Worm (Caenorhabditis elegans) whole organism, L3 larva: ENCODE measurements around the gene oac-42.
"Not testable (repeated sequence)": the region's sequence is repeated elsewhere in the genome, so short reads cannot be mapped to it uniquely, and the experiment has no call there.

Source experiments
- R02D3.7 ChIP-seq: fragments of 150-350 bp; optimal IDR thresholded peaks from 2 replicates; lab custom pipeline; 2014; ENCODE audit warnings: missing biosample characterization, missing genetic modification characterization
- ZK546.5 ChIP-seq: sonication (generic microtip); optimal IDR thresholded peaks from 2 replicates; lab custom pipeline; 2017; ENCODE audit warnings: missing biosample characterization, missing genetic modification characterization
- ama-1 ChIP-seq: fragments of 150-350 bp; optimal IDR thresholded peaks from 2 replicates; lab custom pipeline; 2018
- ceh-16 ChIP-seq: sonication (generic microtip); optimal IDR thresholded peaks from 2 replicates; lab custom pipeline; 2017; ENCODE audit warnings: missing biosample characterization, missing genetic modification characterization
- ceh-28 ChIP-seq: fragments of 150-350 bp; optimal IDR thresholded peaks from 2 replicates; lab custom pipeline; 2014; ENCODE audit warnings: missing biosample characterization, missing genetic modification reagents, missing genetic modification characterization
- daf-12 ChIP-seq: fragments of 150-350 bp; optimal IDR thresholded peaks from 2 replicates; lab custom pipeline; 2014; ENCODE audit warnings: missing biosample characterization, missing genetic modification reagents, missing genetic modification characterization
- elt-1 ChIP-seq: fragments of 150-350 bp; optimal IDR thresholded peaks from 2 replicates; lab custom pipeline; 2014; ENCODE audit warnings: missing biosample characterization, missing genetic modification characterization
- elt-2 ChIP-seq: sonication (generic microtip); optimal IDR thresholded peaks from 2 replicates; lab custom pipeline; 2016; ENCODE audit warnings: missing genetic modification reagents, mild to moderate bottlenecking, missing genetic modification characterization, missing compliant biosample characterization
- elt-3 ChIP-seq, 3 experiments: fragments of 150-350 bp in 1 of 3; sonication (generic microtip) in 2 of 3; optimal IDR thresholded peaks; 2 replicates in 2 of 3; 4 replicates in 1 of 3; lab custom pipeline; 2014 to 2017; ENCODE audit warnings: missing biosample characterization in 3 of 3, missing genetic modification characterization in 3 of 3
- eor-1 ChIP-seq, 2 experiments: fragments of 150-350 bp; optimal IDR thresholded peaks; 2 replicates each; lab custom pipeline; 2014 to 2018; ENCODE audit warnings: missing biosample characterization in 2 of 2, missing genetic modification characterization in 2 of 2
- fkh-10 ChIP-seq: sonication (generic microtip); optimal IDR thresholded peaks from 2 replicates; lab custom pipeline; 2017; ENCODE audit warnings: missing biosample characterization, missing genetic modification reagents, missing genetic modification characterization
- fkh-2 ChIP-seq: fragments of 150-350 bp; optimal IDR thresholded peaks from 2 replicates; lab custom pipeline; 2014; ENCODE audit warnings: missing biosample characterization, missing genetic modification reagents, missing genetic modification characterization
- hmg-11 ChIP-seq: sonication (generic microtip); optimal IDR thresholded peaks from 2 replicates; lab custom pipeline; 2016; ENCODE audit warnings: missing genetic modification characterization, missing compliant biosample characterization
- jun-1 ChIP-seq: fragments of 150-350 bp; optimal IDR thresholded peaks from 2 replicates; lab custom pipeline; 2014; ENCODE audit warnings: missing biosample characterization, missing genetic modification reagents, missing genetic modification characterization
- lin-39 ChIP-seq: fragments of 150-350 bp; optimal IDR thresholded peaks from 2 replicates; lab custom pipeline; 2018; ENCODE audit warnings: missing biosample characterization, missing genetic modification reagents, missing genetic modification characterization
- lsy-12 ChIP-seq: sonication (generic microtip); optimal IDR thresholded peaks from 2 replicates; lab custom pipeline; 2016; ENCODE audit warnings: mild to moderate bottlenecking, missing genetic modification characterization, missing compliant biosample characterization
- mdl-1 ChIP-seq: fragments of 150-350 bp; optimal IDR thresholded peaks from 2 replicates; lab custom pipeline; 2014; ENCODE audit warnings: missing biosample characterization, missing genetic modification characterization
- nfya-1 ChIP-seq: sonication (generic microtip); optimal IDR thresholded peaks from 2 replicates; lab custom pipeline; 2017; ENCODE audit warnings: missing genetic modification characterization, mild to moderate bottlenecking, missing compliant biosample characterization, antibody characterized with exemption, moderate library complexity; ENCODE audit not compliant: insufficient read depth
- nhr-11 ChIP-seq: fragments of 150-350 bp; optimal IDR thresholded peaks from 2 replicates; lab custom pipeline; 2014; ENCODE audit warnings: missing biosample characterization, missing genetic modification characterization
- nhr-12 ChIP-seq: fragments of 150-350 bp; optimal IDR thresholded peaks from 2 replicates; lab custom pipeline; 2014; ENCODE audit warnings: missing biosample characterization, missing genetic modification characterization
- nhr-23 ChIP-seq: fragments of 150-350 bp; optimal IDR thresholded peaks from 2 replicates; lab custom pipeline; 2014; ENCODE audit warnings: missing biosample characterization, missing genetic modification reagents, missing genetic modification characterization
- nhr-25 ChIP-seq: sonication (generic microtip); optimal IDR thresholded peaks from 2 replicates; lab custom pipeline; 2017; ENCODE audit warnings: missing biosample characterization, missing genetic modification characterization
- nhr-28 ChIP-seq: fragments of 150-350 bp; optimal IDR thresholded peaks from 2 replicates; lab custom pipeline; 2014; ENCODE audit warnings: missing biosample characterization, missing genetic modification characterization
- nhr-43 ChIP-seq: sonication (generic microtip); optimal IDR thresholded peaks from 2 replicates; lab custom pipeline; 2016; ENCODE audit warnings: mild to moderate bottlenecking, missing genetic modification characterization, missing compliant biosample characterization; ENCODE audit not compliant: poor library complexity, severe bottlenecking
- nhr-67 ChIP-seq: fragments of 150-350 bp; optimal IDR thresholded peaks from 2 replicates; lab custom pipeline; 2014; ENCODE audit warnings: missing biosample characterization, missing genetic modification characterization
- nhr-76 ChIP-seq: fragments of 150-350 bp; sonication (generic microtip); optimal IDR thresholded peaks from 5 replicates; lab custom pipeline; 2014; ENCODE audit warnings: missing biosample characterization, missing genetic modification characterization
- pqm-1 ChIP-seq: fragments of 150-350 bp; optimal IDR thresholded peaks from 2 replicates; lab custom pipeline; 2017; ENCODE audit warnings: missing biosample characterization, missing genetic modification characterization, inconsistent platforms
- sea-2 ChIP-seq: fragments of 150-350 bp; sonication (generic microtip); optimal IDR thresholded peaks from 4 replicates; lab custom pipeline; 2014; ENCODE audit warnings: missing biosample characterization, missing genetic modification reagents, missing genetic modification characterization
- skn-1 ChIP-seq: fragments of 150-350 bp; optimal IDR thresholded peaks from 2 replicates; lab custom pipeline; 2014; ENCODE audit warnings: missing biosample characterization, missing genetic modification characterization
- snpc-4 ChIP-seq: fragments of 150-350 bp; optimal IDR thresholded peaks from 2 replicates; lab custom pipeline; 2014; ENCODE audit warnings: missing biosample characterization, missing genetic modification characterization
- tbx-2 ChIP-seq: sonication (generic microtip); optimal IDR thresholded peaks from 2 replicates; lab custom pipeline; 2016; ENCODE audit warnings: mild to moderate bottlenecking, missing genetic modification characterization, missing compliant biosample characterization
- unc-39 ChIP-seq: sonication (generic microtip); optimal IDR thresholded peaks from 4 replicates; lab custom pipeline; 2017; ENCODE audit warnings: missing biosample characterization, missing genetic modification characterization
- zag-1 ChIP-seq: fragments of 150-350 bp; optimal IDR thresholded peaks from 2 replicates; lab custom pipeline; 2014; ENCODE audit warnings: missing biosample characterization, missing genetic modification characterization
- ztf-11 ChIP-seq: fragments of 150-350 bp; optimal IDR thresholded peaks from 2 replicates; lab custom pipeline; 2014; ENCODE audit warnings: missing biosample characterization, missing genetic modification characterization
- ztf-4 ChIP-seq: fragments of 150-350 bp; optimal IDR thresholded peaks from 2 replicates; lab custom pipeline; 2014; ENCODE audit warnings: missing biosample characterization, missing genetic modification characterization

Gene oac-42

ce11 chrV:15884698-15885097, at the start of gene oac-42:
TSS of gene oac-42 (minus strand) at chrV:15884798.
- TF ChIP-seq elt-1 (tag; lab: Kevin White, UChicago), result no peak

ce11 chrV:15932390-15932789, 47.8 kb upstream of the oac-42 start, which contains the start of gene srw-26:
TSS of gene srw-26 (minus strand) at chrV:15932490.
- no peak for TF ChIP-seq lsy-12 (tag; lab: Kevin White, UChicago)
- no peak for TF ChIP-seq unc-39 (tag; lab: Kevin White, UChicago)
- TF ChIP-seq fkh-2 (tag; lab: Kevin White, UChicago), result no peak
- no peak for TF ChIP-seq ztf-4 (tag; lab: Kevin White, UChicago)
- no peak for TF ChIP-seq nhr-12 (tag; lab: Kevin White, UChicago)
- no peak for TF ChIP-seq nfya-1 (tag; lab: Kevin White, UChicago)
- TF ChIP-seq snpc-4 (tag; lab: Kevin White, UChicago), result no peak
- TF ChIP-seq ZK546.5 (tag; lab: Kevin White, UChicago), result no peak
- TF ChIP-seq R02D3.7 (tag; lab: Kevin White, UChicago), result no peak
- TF ChIP-seq hmg-11, result no peak
- TF ChIP-seq daf-12 (tag; lab: Kevin White, UChicago), result no peak
- no peak for TF ChIP-seq elt-3 (tag; optimal IDR thresholded peaks at IDR 0.05; lab: Kevin White, UChicago)
- no peak for TF ChIP-seq mdl-1 (tag; lab: Kevin White, UChicago)
- TF ChIP-seq fkh-10 (GFP tag; lab: Kevin White, UChicago), result no peak
- no peak for TF ChIP-seq ama-1 (lab: Kevin White, UChicago)
- no peak for TF ChIP-seq nhr-76
- TF ChIP-seq ztf-11 (tag; lab: Kevin White, UChicago), result no peak
- TF ChIP-seq nhr-25 (tag; lab: Kevin White, UChicago), result no peak
- TF ChIP-seq nhr-11 (tag; lab: Kevin White, UChicago), result no peak
- TF ChIP-seq tbx-2 (tag; lab: Kevin White, UChicago), result no peak

- TF ChIP-seq nhr-28 (tag; lab: Kevin White, UChicago); sea-2 (GFP tag; lab: Kevin White, UChicago); nhr-12 (tag; lab: Kevin White, UChicago): not testable (repeated sequence)
- TF ChIP-seq, all 47 proteins: peak for 0; not testable (repeated sequence) for 47
Observed at ce11 chrV:15929882-15930281, 45.3 kb upstream of the oac-42 start, which contains the start of gene srbc-77. TSS of gene srbc-77 (plus strand) at chrV:15930182.

DNA sequence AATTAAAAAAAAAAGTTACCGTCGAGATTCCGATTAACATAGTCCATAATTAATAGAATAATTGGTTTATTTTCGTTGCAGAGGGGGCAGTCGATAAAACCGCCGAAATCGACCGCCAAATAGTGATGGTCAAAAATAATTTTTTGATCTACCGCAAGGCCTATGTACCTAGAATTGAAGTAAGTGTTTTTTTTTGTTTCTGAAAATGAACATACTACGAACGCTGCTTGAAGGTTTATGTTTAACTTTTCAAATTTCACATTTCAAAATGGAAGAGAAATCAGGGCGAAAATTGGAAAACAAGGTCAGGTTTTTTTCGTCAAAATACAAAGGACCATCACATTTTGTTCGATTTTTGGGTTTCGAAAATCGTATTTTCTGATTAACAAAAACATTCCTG, 43.7 kb upstream of the oac-42 start, which contains the start of gene pzf-1:
Gene pzf-1, minus strand, starts transcription at position 101 of the 400 bp plus-strand sequence.
- TF ChIP-seq pqm-1 (tag; lab: Kevin White, UChicago), result no peak
- TF ChIP-seq ceh-28, result no peak
- no peak for TF ChIP-seq lin-39
- no peak for TF ChIP-seq nhr-23 (tag; lab: Kevin White, UChicago)
- TF ChIP-seq fkh-10 (GFP tag; lab: Kevin White, UChicago), result no peak
- no peak for TF ChIP-seq nfya-1 (tag; lab: Kevin White, UChicago)
- TF ChIP-seq daf-12 (tag; lab: Kevin White, UChicago), result no peak
- no peak for TF ChIP-seq elt-3 (tag; optimal IDR thresholded peaks at IDR 0.05; lab: Kevin White, UChicago)
- no peak for TF ChIP-seq nhr-43
- no peak for TF ChIP-seq snpc-4 (tag; lab: Kevin White, UChicago)
- no peak for TF ChIP-seq skn-1 (tag; lab: Kevin White, UChicago)
- no peak for TF ChIP-seq nhr-25 (tag; lab: Kevin White, UChicago)
- no peak for TF ChIP-seq ceh-16
- no peak for TF ChIP-seq eor-1 (tag; optimal IDR thresholded peaks at IDR 0.05; lab: Kevin White, UChicago)
- TF ChIP-seq hmg-11, result no peak

DNA sequence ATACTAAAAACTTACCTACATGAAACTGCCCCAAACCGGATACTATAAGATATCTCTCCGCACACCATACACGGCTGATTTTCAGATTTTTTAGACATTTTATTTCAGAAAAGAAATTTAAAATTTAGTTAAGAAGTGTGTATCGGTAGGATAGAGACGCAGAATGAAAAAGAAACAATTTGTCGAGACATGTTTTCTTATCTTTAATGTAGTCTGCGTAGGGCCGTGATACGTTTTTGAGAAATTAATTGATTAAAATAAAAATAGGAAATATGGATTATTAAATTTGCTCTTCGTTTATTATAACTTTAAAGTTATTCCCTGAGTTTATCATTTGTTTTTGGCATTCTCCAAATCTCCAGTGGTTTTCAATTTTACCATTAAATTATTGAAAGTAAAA, 39.7 kb upstream of the oac-42 start, which contains the start of gene nhr-108:
Gene nhr-108, minus strand, starts transcription at position 166 of the 400 bp plus-strand sequence.
- TF ChIP-seq elt-2 (tag; lab: Kevin White, UChicago), result peak; percentile 42
- no peak for TF ChIP-seq ztf-4 (tag; lab: Kevin White, UChicago)

DNA sequence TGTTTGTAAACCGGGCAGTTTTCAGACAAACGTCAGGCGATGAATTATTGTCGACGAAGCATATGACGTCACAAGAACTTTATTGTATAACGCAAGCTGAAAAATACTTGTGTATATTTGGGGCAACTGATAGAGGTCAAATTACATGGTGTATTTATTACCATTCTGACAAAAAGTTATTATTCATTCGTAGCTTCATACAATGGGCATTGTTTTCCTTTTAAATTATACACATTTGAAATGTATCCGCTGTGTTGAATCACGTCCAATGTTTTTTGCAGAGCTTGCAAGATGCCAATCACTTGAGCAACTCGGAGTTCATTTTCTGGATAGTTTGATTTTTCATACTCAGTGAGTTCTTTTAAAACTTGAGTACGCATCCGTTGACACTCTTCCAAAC, 38.4 kb upstream of the oac-42 start, which contains the start of gene F35E8.13:
Gene F35E8.13, plus strand, starts transcription at position 301 of the 400 bp plus-strand sequence.
- TF ChIP-seq tbx-2 (tag; lab: Kevin White, UChicago), result no peak
- no peak for TF ChIP-seq nhr-67
- TF ChIP-seq unc-39 (tag; lab: Kevin White, UChicago), result no peak
- no peak for TF ChIP-seq R02D3.7 (tag; lab: Kevin White, UChicago)
- no peak for TF ChIP-seq nhr-76
- TF ChIP-seq lin-39, result no peak
- no peak for TF ChIP-seq nfya-1 (tag; lab: Kevin White, UChicago)
- no peak for TF ChIP-seq ztf-11 (tag; lab: Kevin White, UChicago)
- no peak for TF ChIP-seq nhr-23 (tag; lab: Kevin White, UChicago)
- TF ChIP-seq zag-1 (tag; lab: Kevin White, UChicago), result no peak
- no peak for TF ChIP-seq jun-1 (tag; lab: Kevin White, UChicago)
